Fruit fly (Drosophila melanogaster): ENCODE data around the gene twe.
A peak's percentile ranks its signal among the peaks of the same experiment; 100 is the strongest.

DNA sequence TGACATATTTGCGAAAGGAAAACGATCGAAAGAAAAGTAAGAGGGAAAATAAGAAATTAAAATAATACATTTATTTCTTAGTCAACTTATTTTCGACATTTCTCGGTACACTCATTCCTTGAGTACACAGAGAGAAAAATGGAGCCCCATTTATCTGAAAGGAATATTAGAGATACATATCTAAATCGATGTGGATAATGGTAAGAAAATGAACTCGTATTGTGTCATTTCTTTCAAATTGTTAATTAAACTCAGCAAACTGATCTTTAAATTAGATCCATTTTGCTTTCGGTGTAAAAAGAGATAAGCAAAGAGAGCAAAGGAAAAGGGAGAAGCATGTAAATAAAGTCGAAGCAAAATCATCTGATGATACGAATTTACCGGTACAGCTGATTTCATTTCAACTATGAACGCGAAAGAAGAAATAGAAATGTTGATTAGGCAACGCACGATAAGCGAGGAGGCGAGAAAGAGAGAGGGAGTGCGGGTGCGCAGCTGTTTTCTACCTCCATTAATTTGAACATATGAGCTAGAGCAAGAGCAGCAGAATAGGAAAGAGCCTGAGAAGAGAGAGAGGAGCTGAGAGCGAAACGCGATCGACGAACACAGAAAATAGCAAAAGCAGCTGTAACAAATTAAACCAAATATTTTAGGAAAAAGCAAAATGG, 24.1 kb upstream of the twe start:
- TF ChIP-seq CG32264 (GFP tag; optimal IDR thresholded peaks at IDR 0.05) = peak; percentile 83
- peak; percentile 2 for TF ChIP-seq GATAd (GFP tag; optimal IDR thresholded peaks at IDR 0.05)
- TF ChIP-seq fru (GFP tag; optimal IDR thresholded peaks at IDR 0.05) = peak; percentile 81
- no peak for TF ChIP-seq pan (optimal IDR thresholded peaks at IDR 0.05)
- no peak for TF ChIP-seq Hr83 (GFP tag; optimal IDR thresholded peaks at IDR 0.05; ENCODE audit: poor library complexity, severe bottlenecking)
- peak; percentile 63 for TF ChIP-seq CG9705 (GFP tag; optimal IDR thresholded peaks at IDR 0.05)
- no peak for TF ChIP-seq jim (GFP tag; optimal IDR thresholded peaks at IDR 0.05)
- peak; percentile 17 for TF ChIP-seq Mio (GFP tag; optimal IDR thresholded peaks at IDR 0.05)
- no peak for TF ChIP-seq N (GFP tag; optimal IDR thresholded peaks at IDR 0.05)
- no peak for TF ChIP-seq woc (GFP tag; optimal IDR thresholded peaks at IDR 0.05)
- TF ChIP-seq Abd-B (GFP tag; optimal IDR thresholded peaks at IDR 0.05) = no peak
- peak; percentile 89 for TF ChIP-seq Sp1 (GFP tag; optimal IDR thresholded peaks at IDR 0.05)
